Fruit fly (Drosophila melanogaster) whole organism, embryonic: Measurements from ENCODE around the gene CG34135.

Experiments used
- Bgb ChIP-seq: fragments of 200-800 bp; sonication (Bioruptor generic); IDR thresholded peaks from 2 replicates; pipeline ENCODE4 v1.3.6; 2022; ENCODE audit warnings: missing biosample characterization, missing genetic modification characterization; ENCODE audit not compliant: partially characterized antibody
- Blimp-1 ChIP-seq: fragments of 200-800 bp; sonication (Bioruptor generic); optimal IDR thresholded peaks from 3 replicates; lab custom pipeline; 2018; ENCODE audit warnings: missing biosample characterization, missing genetic modification characterization, mild to moderate bottlenecking, moderate library complexity, missing genetic modification reagents
- CG10959 ChIP-seq: fragments of 200-800 bp; sonication (Bioruptor generic); IDR thresholded peaks from 2 replicates; pipeline ENCODE4 v1.3.6; 2022; ENCODE audit warnings: missing biosample characterization, missing genetic modification characterization
- CG11560 ChIP-seq: fragments of 200-800 bp; sonication (Bioruptor generic); IDR thresholded peaks from 3 replicates; pipeline ENCODE4 v1.3.6; 2022; ENCODE audit warnings: missing biosample characterization, missing genetic modification characterization
- CG15011 ChIP-seq: fragments of 200-800 bp; sonication (Bioruptor generic); optimal IDR thresholded peaks from 3 replicates; lab custom pipeline; 2018; ENCODE audit warnings: missing biosample characterization, mild to moderate bottlenecking, missing genetic modification characterization
- CG1603 ChIP-seq: fragments of 200-800 bp; sonication (Bioruptor generic); optimal IDR thresholded peaks from 2 replicates; lab custom pipeline; 2019; ENCODE audit warnings: missing biosample characterization, mild to moderate bottlenecking, missing genetic modification characterization, moderate library complexity
- CG16863 ChIP-seq: fragments of 200-800 bp; sonication (Bioruptor generic); optimal IDR thresholded peaks from 3 replicates; lab custom pipeline; 2016; ENCODE audit warnings: missing biosample characterization, missing genetic modification characterization
- CG17568 ChIP-seq: fragments of 200-800 bp; sonication (Bioruptor generic); optimal IDR thresholded peaks from 2 replicates; lab custom pipeline; 2018; ENCODE audit warnings: missing biosample characterization, mild to moderate bottlenecking, missing genetic modification characterization, moderate library complexity
- CG18011 ChIP-seq: fragments of 200-800 bp; sonication (Bioruptor generic); optimal IDR thresholded peaks from 2 replicates; lab custom pipeline; 2017; ENCODE audit warnings: missing biosample characterization, missing genetic modification characterization, mild to moderate bottlenecking, moderate library complexity, missing genotype
- CG2202 ChIP-seq: fragments of 200-800 bp; sonication (Bioruptor generic); optimal IDR thresholded peaks from 2 replicates; lab custom pipeline; 2018; ENCODE audit warnings: missing biosample characterization, mild to moderate bottlenecking, missing genetic modification characterization
- CG31224 ChIP-seq: fragments of 200-800 bp; sonication (Bioruptor generic); IDR thresholded peaks from 2 replicates; pipeline ENCODE4 v1.3.6; 2022; ENCODE audit warnings: missing biosample characterization, missing genetic modification characterization
- CG33213 ChIP-seq: fragments of 200-800 bp; sonication (Bioruptor generic); optimal IDR thresholded peaks from 3 replicates; lab custom pipeline; 2016; ENCODE audit warnings: missing biosample characterization, missing genetic modification characterization
- CG3847 ChIP-seq: fragments of 200-800 bp; sonication (Bioruptor generic); IDR thresholded peaks from 2 replicates; pipeline ENCODE4 v1.3.6; 2022; ENCODE audit warnings: missing biosample characterization, missing genetic modification characterization
- CG4730 ChIP-seq: fragments of 200-800 bp; sonication (Bioruptor generic); IDR thresholded peaks from 2 replicates; pipeline ENCODE4 v1.3.6; 2022; ENCODE audit warnings: missing biosample characterization, missing genetic modification characterization
- CG4820 ChIP-seq: fragments of 200-800 bp; sonication (Bioruptor generic); optimal IDR thresholded peaks from 3 replicates; lab custom pipeline; 2016; ENCODE audit warnings: missing biosample characterization, missing genetic modification characterization
- CG5953 ChIP-seq: fragments of 200-800 bp; sonication (Bioruptor generic); IDR thresholded peaks from 2 replicates; pipeline ENCODE4 v1.3.6; 2022; ENCODE audit warnings: missing biosample characterization, missing genetic modification characterization
- CG6765 ChIP-seq: fragments of 200-800 bp; sonication (Bioruptor generic); optimal IDR thresholded peaks from 3 replicates; lab custom pipeline; 2017; ENCODE audit warnings: missing biosample characterization, mild to moderate bottlenecking, missing genetic modification characterization
- CG8478 ChIP-seq: fragments of >200 bp; optimal IDR thresholded peaks from 2 replicates; lab custom pipeline; 2018
- Dfd ChIP-seq, 2 experiments: fragments of >200 bp; optimal IDR thresholded peaks; 2 replicates each; lab custom pipeline; 2017; ENCODE audit warnings: missing biosample characterization in 2 of 2, missing genetic modification characterization in 2 of 2
- Dip3 ChIP-seq: fragments of 200-800 bp; sonication (Bioruptor generic); optimal IDR thresholded peaks from 3 replicates; lab custom pipeline; 2016; ENCODE audit warnings: missing biosample characterization, missing genetic modification characterization
- Doc3 ChIP-seq: fragments of 200-800 bp; sonication (Bioruptor generic); IDR thresholded peaks from 3 replicates; pipeline ENCODE4 v1.3.6; 2022; ENCODE audit warnings: missing biosample characterization, missing genetic modification characterization; ENCODE audit not compliant: partially characterized antibody
- E2f2 ChIP-seq: fragments of 200-800 bp; sonication (Bioruptor generic); IDR thresholded peaks from 2 replicates; pipeline ENCODE4 v1.3.6; 2022; ENCODE audit warnings: missing biosample characterization, missing genetic modification characterization
- Ets65A ChIP-seq: fragments of 200-800 bp; sonication (Bioruptor generic); peaks from one replicate; lab custom pipeline; 2016; ENCODE audit warnings: missing biosample characterization, missing genetic modification characterization
- Fer3 ChIP-seq: fragments of 200-800 bp; sonication (Bioruptor generic); optimal IDR thresholded peaks from 2 replicates; lab custom pipeline; 2018; ENCODE audit warnings: missing biosample characterization, mild to moderate bottlenecking, missing genetic modification characterization, moderate library complexity
- Gug ChIP-seq: fragments of 200-800 bp; sonication (Bioruptor generic); IDR thresholded peaks from 4 replicates; pipeline ENCODE4 v1.3.6; 2022; ENCODE audit warnings: missing biosample characterization, missing genetic modification characterization
- MBD-R2 ChIP-seq: fragments of 200-800 bp; sonication (Bioruptor generic); IDR thresholded peaks from 2 replicates; pipeline ENCODE4 v1.3.6; 2022; ENCODE audit warnings: missing biosample characterization, missing genetic modification characterization
- MTF-1 ChIP-seq: fragments of 200-800 bp; sonication (Bioruptor generic); optimal IDR thresholded peaks from 2 replicates; lab custom pipeline; 2018; ENCODE audit warnings: missing biosample characterization, mild to moderate bottlenecking, missing genetic modification characterization, borderline replicate concordance
- Med ChIP-seq: fragments of 200-800 bp; sonication (Bioruptor generic); peaks from one replicate; lab custom pipeline; 2016; ENCODE audit warnings: missing biosample characterization, missing genetic modification characterization, mild to moderate bottlenecking, inconsistent platforms, moderate library complexity
- PHDP ChIP-seq: fragments of 200-800 bp; sonication (Bioruptor generic); optimal IDR thresholded peaks from 3 replicates; lab custom pipeline; 2018; ENCODE audit warnings: missing biosample characterization, mild to moderate bottlenecking, missing genetic modification characterization, moderate library complexity
- Pdp1 ChIP-seq, 2 experiments: fragments of 200-800 bp; sonication (Bioruptor generic); optimal IDR thresholded peaks; 3 replicates each; lab custom pipeline; 2016; ENCODE audit warnings: missing biosample characterization in 2 of 2, missing genetic modification characterization in 2 of 2, mild to moderate bottlenecking in 1 of 2, moderate library complexity in 1 of 2
- Scr ChIP-seq: fragments of 200-800 bp; sonication (Bioruptor generic); IDR thresholded peaks from 2 replicates; pipeline ENCODE4 v1.3.6; 2022; ENCODE audit warnings: missing biosample characterization, missing genetic modification characterization; ENCODE audit not compliant: partially characterized antibody
- Ssrp ChIP-seq: fragments of 200-800 bp; sonication (Bioruptor generic); optimal IDR thresholded peaks from 2 replicates; lab custom pipeline; 2018; ENCODE audit warnings: missing biosample characterization, mild to moderate bottlenecking, missing genetic modification characterization, moderate library complexity
- Stat92E ChIP-seq, 3 experiments: fragments of >200 bp in 2 of 3; fragments of 200-800 bp in 1 of 3; sonication (Bioruptor generic) in 1 of 3; optimal IDR thresholded peaks; 2 replicates each; lab custom pipeline; 2017 to 2019; ENCODE audit warnings: missing biosample characterization in 3 of 3, missing genetic modification characterization in 3 of 3, mild to moderate bottlenecking in 1 of 3, moderate library complexity in 1 of 3
- Usf ChIP-seq: fragments of 200-800 bp; sonication (Bioruptor generic); optimal IDR thresholded peaks from 2 replicates; lab custom pipeline; 2017; ENCODE audit warnings: missing genotype, missing biosample characterization, missing genetic modification characterization
- caup ChIP-seq: fragments of 200-800 bp; sonication (Bioruptor generic); optimal IDR thresholded peaks from 3 replicates; lab custom pipeline; 2017; ENCODE audit warnings: missing biosample characterization, mild to moderate bottlenecking, missing genetic modification characterization, moderate library complexity; ENCODE audit not compliant: severe bottlenecking
- chif ChIP-seq, 2 experiments: fragments of 200-800 bp; sonication (Bioruptor generic); optimal IDR thresholded peaks; 3 replicates each; lab custom pipeline; 2016; ENCODE audit warnings: missing biosample characterization in 2 of 2, missing genetic modification characterization in 2 of 2
- da ChIP-seq: fragments of 200-800 bp; sonication (Bioruptor generic); optimal IDR thresholded peaks from 2 replicates; lab custom pipeline; 2016; ENCODE audit warnings: missing biosample characterization, missing genetic modification characterization
- dmrt11E ChIP-seq: fragments of 200-800 bp; sonication (Bioruptor generic); optimal IDR thresholded peaks from 3 replicates; lab custom pipeline; 2018; ENCODE audit warnings: missing biosample characterization, mild to moderate bottlenecking, missing genetic modification characterization, moderate library complexity
- fu2 ChIP-seq: fragments of 200-800 bp; sonication (Bioruptor generic); optimal IDR thresholded peaks from 2 replicates; lab custom pipeline; 2016; ENCODE audit warnings: missing biosample characterization, missing genetic modification characterization
- hb ChIP-seq: fragments of 200-800 bp; sonication (Bioruptor generic); IDR thresholded peaks from 3 replicates; pipeline ENCODE4 v1.3.6; 2022; ENCODE audit warnings: missing biosample characterization, missing genetic modification characterization; ENCODE audit not compliant: partially characterized antibody
- jumu ChIP-seq: fragments of 200-800 bp; sonication (Bioruptor generic); optimal IDR thresholded peaks from 3 replicates; lab custom pipeline; 2016; ENCODE audit warnings: missing biosample characterization, missing genetic modification characterization
- kah ChIP-seq: fragments of 200-800 bp; sonication (Bioruptor generic); optimal IDR thresholded peaks from 2 replicates; lab custom pipeline; 2018; ENCODE audit warnings: missing biosample characterization, mild to moderate bottlenecking, missing genetic modification characterization
- mirr ChIP-seq: fragments of 200-800 bp; sonication (Bioruptor generic); optimal IDR thresholded peaks from 3 replicates; lab custom pipeline; 2018; ENCODE audit warnings: missing biosample characterization, mild to moderate bottlenecking, missing genetic modification characterization
- p53 ChIP-seq: fragments of 200-800 bp; sonication (Bioruptor generic); optimal IDR thresholded peaks from 2 replicates; lab custom pipeline; 2016; ENCODE audit warnings: missing biosample characterization, missing genetic modification characterization
- row ChIP-seq: fragments of 200-800 bp; sonication (Bioruptor generic); IDR thresholded peaks from 3 replicates; pipeline ENCODE4 v1.3.6; 2022; ENCODE audit warnings: missing biosample characterization, missing genetic modification characterization
- sens-2 ChIP-seq: fragments of 200-800 bp; sonication (Bioruptor generic); IDR thresholded peaks from 2 replicates; pipeline ENCODE4 v1.3.6; 2022; ENCODE audit warnings: missing biosample characterization, missing genetic modification characterization
- sr ChIP-seq: fragments of 200-800 bp; sonication (Bioruptor generic); IDR thresholded peaks from 3 replicates; pipeline ENCODE4 v1.3.6; 2022; ENCODE audit warnings: missing biosample characterization, missing genetic modification characterization
- stwl ChIP-seq: fragments of 200-800 bp; sonication (Bioruptor generic); optimal IDR thresholded peaks from 3 replicates; lab custom pipeline; 2018; ENCODE audit warnings: missing biosample characterization, mild to moderate bottlenecking, missing genetic modification characterization, moderate library complexity
- tgo ChIP-seq: fragments of 200-800 bp; sonication (Bioruptor generic); IDR thresholded peaks from 3 replicates; pipeline ENCODE4 v1.3.6; 2022; ENCODE audit warnings: missing biosample characterization, missing genetic modification characterization
- zfh1 ChIP-seq: fragments of 200-800 bp; sonication (Bioruptor generic); IDR thresholded peaks from 3 replicates; pipeline ENCODE4 v1.3.6; 2022; ENCODE audit warnings: missing biosample characterization, missing genetic modification characterization

CG34135 gene

DNA sequence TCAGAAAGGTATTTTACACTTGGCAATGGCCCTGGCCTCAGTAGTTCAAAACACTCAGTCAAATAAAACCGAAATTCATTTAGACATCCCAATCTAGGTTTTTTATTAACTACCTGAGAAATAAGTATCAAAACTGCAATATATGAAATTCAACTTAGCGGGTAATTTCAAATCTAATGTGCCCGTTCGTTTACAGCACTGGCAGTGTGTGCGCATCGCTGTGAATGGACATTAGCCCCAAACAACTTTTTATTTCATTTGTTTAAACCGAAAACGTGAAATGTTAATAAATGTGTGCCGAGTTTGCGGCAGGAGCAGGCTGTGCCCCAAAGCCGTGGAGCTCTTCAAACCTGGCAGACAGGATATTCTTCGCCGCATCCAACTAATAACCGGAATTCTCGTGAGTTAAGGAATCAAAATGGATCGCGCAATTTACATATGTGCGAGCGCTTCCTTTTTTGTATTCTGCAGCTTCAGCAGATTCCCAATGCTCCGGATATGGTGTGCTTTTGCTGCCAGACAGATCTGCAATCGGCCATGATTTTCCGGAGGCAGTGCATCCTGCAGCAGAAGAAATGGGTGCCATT lies 44.9 kb downstream of the CG34135 start, which contains the start of gene nom:
Gene nom, plus strand, starts transcription at position 213 of the 587 bp plus-strand sequence.
- TF ChIP-seq Doc3 (GFP tag; lab: Robert Waterston, UW), result no peak; the same call in 2 of the 3 replicates
- no peak for TF ChIP-seq CG16863 (GFP tag; lab: Kevin White, UChicago)
- TF ChIP-seq jumu (GFP tag; lab: Kevin White, UChicago), result no peak
- TF ChIP-seq Fer3, result no peak
- no peak for TF ChIP-seq CG4730 (GFP tag; lab: Robert Waterston, UW)
- TF ChIP-seq E2f2 (GFP tag; lab: Robert Waterston, UW), result peak; percentile 89
- no peak for TF ChIP-seq CG6765 (GFP tag; lab: Kevin White, UChicago)
- TF ChIP-seq hb (GFP tag; lab: Robert Waterston, UW), result no peak
- no peak for TF ChIP-seq sens-2
- TF ChIP-seq CG2202 (tag; lab: Kevin White, UChicago), result no peak
- no peak for TF ChIP-seq Dip3
- TF ChIP-seq tgo (GFP tag; lab: Robert Waterston, UW), result no peak
- peak in 1 of 2 experiments; percentile 49 for TF ChIP-seq Pdp1 (GFP tag; optimal IDR thresholded peaks at IDR 0.05; lab: Kevin White, UChicago)
- TF ChIP-seq CG18011, result peak; percentile 29
- no peak for TF ChIP-seq Stat92E (GFP tag; optimal IDR thresholded peaks at IDR 0.05; lab: Kevin White, UChicago)
- no peak for TF ChIP-seq Blimp-1 (GFP tag; lab: Kevin White, UChicago)
- no peak for TF ChIP-seq sr (GFP tag; lab: Robert Waterston, UW)
- TF ChIP-seq caup (GFP tag; lab: Kevin White, UChicago), result no peak
- TF ChIP-seq CG11560, result no peak
- 0 out of 2 replicates have a peak, but pooled peaks have one; percentile 7 for TF ChIP-seq Scr (GFP tag; lab: Robert Waterston, UW)
- no peak for TF ChIP-seq fu2 (GFP tag; lab: Kevin White, UChicago)
- no peak for TF ChIP-seq Ets65A (GFP tag; lab: Kevin White, UChicago)
- no peak for TF ChIP-seq da (GFP tag; lab: Kevin White, UChicago)
- TF ChIP-seq Dfd (GFP tag; optimal IDR thresholded peaks at IDR 0.05; lab: Kevin White, UChicago), result no peak
- TF ChIP-seq dmrt11E (tag; lab: Kevin White, UChicago), result no peak
- TF ChIP-seq row, result peak; percentile 6; the same call in 1 of the 3 replicates
- no peak for TF ChIP-seq CG15011
- no peak for TF ChIP-seq CG4820 (GFP tag; lab: Kevin White, UChicago)
- TF ChIP-seq CG17568 (GFP tag; lab: Kevin White, UChicago), result no peak
- no peak for TF ChIP-seq chif (GFP tag; optimal IDR thresholded peaks at IDR 0.05; lab: Kevin White, UChicago)
- no peak for TF ChIP-seq CG33213
- no peak for TF ChIP-seq Ssrp
- TF ChIP-seq Gug (GFP tag; lab: Robert Waterston, UW), result no peak
- TF ChIP-seq CG10959 (GFP tag; lab: Robert Waterston, UW), result no peak
- no peak for TF ChIP-seq PHDP (tag; lab: Kevin White, UChicago)
- no peak for TF ChIP-seq CG8478
- peak; percentile 80 for TF ChIP-seq MBD-R2
- no peak for TF ChIP-seq CG1603 (tag; lab: Kevin White, UChicago)
- TF ChIP-seq CG5953 (GFP tag; lab: Robert Waterston, UW), result no peak
- no peak for TF ChIP-seq kah (GFP tag; lab: Kevin White, UChicago)
- peak; percentile 67 for TF ChIP-seq Med
- TF ChIP-seq stwl, result peak; percentile 49
- no peak for TF ChIP-seq Bgb
- TF ChIP-seq CG31224 (GFP tag; lab: Robert Waterston, UW), result no peak
- TF ChIP-seq p53 (GFP tag; lab: Kevin White, UChicago), result no peak
- TF ChIP-seq MTF-1 (GFP tag; lab: Kevin White, UChicago), result no peak
- TF ChIP-seq mirr, result no peak
- no peak for TF ChIP-seq CG3847 (GFP tag; lab: Robert Waterston, UW)
- no peak for TF ChIP-seq zfh1 (GFP tag; lab: Robert Waterston, UW)
- TF ChIP-seq Usf, result no peak
